Worm (Caenorhabditis elegans) whole organism, young adult: ENCODE data around the gene C03C10.2.

ENCODE experiments used
- C17E4.6 ChIP-seq: fragments of 200-800 bp; sonication (Bioruptor generic); IDR thresholded peaks from 2 replicates; pipeline ENCODE4 v1.3.6; 2022; ENCODE audit warnings: missing genetic modification reagents, missing genetic modification characterization, missing compliant biosample characterization
- D2030.7 ChIP-seq: fragments of 200-800 bp; sonication (Bioruptor generic); IDR thresholded peaks from 2 replicates; pipeline ENCODE4 v1.3.6; 2022; ENCODE audit warnings: missing genetic modification reagents, missing genetic modification characterization, missing compliant biosample characterization
- F33H1.4 ChIP-seq: fragments of 200-800 bp; sonication (Bioruptor generic); IDR thresholded peaks from 2 replicates; pipeline ENCODE4 v1.3.6; 2022; ENCODE audit warnings: missing genetic modification reagents, missing genetic modification characterization, missing compliant biosample characterization
- F37B4.10 ChIP-seq: fragments of 200-800 bp; sonication (Bioruptor generic); IDR thresholded peaks from 2 replicates; pipeline ENCODE4 v1.3.6; 2022; ENCODE audit warnings: missing genetic modification characterization, missing compliant biosample characterization
- K12H6.12 ChIP-seq: fragments of 200-800 bp; sonication (Bioruptor generic); optimal IDR thresholded peaks from 2 replicates; lab custom pipeline; 2018; ENCODE audit warnings: mild to moderate bottlenecking, missing genetic modification characterization, missing compliant biosample characterization
- Y53F4B.3 ChIP-seq: fragments of 200-800 bp; sonication (Bioruptor generic); IDR thresholded peaks from 2 replicates; pipeline ENCODE4 v1.3.6; 2022; ENCODE audit warnings: missing genetic modification reagents, missing genetic modification characterization, missing compliant biosample characterization
- athp-1 ChIP-seq: sonication (generic microtip); optimal IDR thresholded peaks from 2 replicates; lab custom pipeline; 2017; ENCODE audit warnings: mild to moderate bottlenecking, missing genetic modification characterization, missing compliant biosample characterization
- attf-3 ChIP-seq: fragments of 200-800 bp; sonication (Bioruptor generic); conservative IDR thresholded peaks from 2 replicates; pipeline ENCODE4 v1.3.6; 2022; ENCODE audit warnings: missing genetic modification reagents, missing genetic modification characterization, missing compliant biosample characterization
- attf-5 ChIP-seq: fragments of 200-800 bp; sonication (Bioruptor generic); optimal IDR thresholded peaks from 2 replicates; lab custom pipeline; 2018; ENCODE audit warnings: mild to moderate bottlenecking, missing genetic modification characterization, missing compliant biosample characterization
- ccch-3 ChIP-seq: fragments of 200-800 bp; sonication (Bioruptor generic); optimal IDR thresholded peaks from 2 replicates; lab custom pipeline; 2018; ENCODE audit warnings: mild to moderate bottlenecking, missing genetic modification characterization, missing compliant biosample characterization
- cebp-1 ChIP-seq, 2 experiments: fragments of 200-800 bp in 1 of 2; sonication (Bioruptor generic) in 1 of 2; sonication (generic microtip) in 1 of 2; IDR thresholded peaks in 1 of 2; optimal IDR thresholded peaks in 1 of 2; 2 replicates each; pipeline versions ENCODE4 v1.3.6 to Lab custom; 2017 to 2022; ENCODE audit warnings: missing compliant biosample characterization in 2 of 2, missing genetic modification characterization in 2 of 2, mild to moderate bottlenecking in 1 of 2, missing genetic modification reagents in 1 of 2, moderate library complexity in 1 of 2
- cebp-2 ChIP-seq: fragments of 200-800 bp; sonication (Bioruptor generic); IDR thresholded peaks from 2 replicates; pipeline ENCODE4 v1.3.6; 2022; ENCODE audit warnings: missing genetic modification characterization, missing compliant biosample characterization
- ceh-100 ChIP-seq: fragments of 200-800 bp; sonication (Bioruptor generic); IDR thresholded peaks from 2 replicates; pipeline ENCODE4 v1.3.6; 2022; ENCODE audit warnings: missing genetic modification reagents, missing genetic modification characterization, missing compliant biosample characterization
- ceh-40 ChIP-seq: fragments of 200-800 bp; sonication (Bioruptor generic); IDR thresholded peaks from 2 replicates; pipeline ENCODE4 v1.3.6; 2022; ENCODE audit warnings: missing genetic modification characterization, missing compliant biosample characterization
- chd-7 ChIP-seq: sonication (generic microtip); optimal IDR thresholded peaks from 2 replicates; lab custom pipeline; 2016; ENCODE audit warnings: mild to moderate bottlenecking, missing genetic modification characterization, moderate library complexity, missing compliant biosample characterization
- die-1 ChIP-seq: sonication (generic microtip); optimal IDR thresholded peaks from 2 replicates; lab custom pipeline; 2016; ENCODE audit warnings: missing genotype, mild to moderate bottlenecking, missing genetic modification characterization, missing compliant biosample characterization
- efl-1 ChIP-seq: fragments of 150-350 bp; optimal IDR thresholded peaks from 2 replicates; lab custom pipeline; 2014; ENCODE audit warnings: missing biosample characterization, missing genetic modification reagents, missing genetic modification characterization
- hmg-1.2 ChIP-seq: fragments of 200-800 bp; sonication (Bioruptor generic); IDR thresholded peaks from 2 replicates; pipeline ENCODE4 v1.3.6; 2022; ENCODE audit warnings: missing genetic modification reagents, missing genetic modification characterization, missing compliant biosample characterization
- lin-26 ChIP-seq: fragments of 200-800 bp; sonication (Bioruptor generic); IDR thresholded peaks from 2 replicates; pipeline ENCODE4 v1.3.6; 2022; ENCODE audit warnings: missing genetic modification reagents, missing genetic modification characterization, missing compliant biosample characterization
- lin-35 ChIP-seq, 3 experiments: fragments of 150-350 bp in 2 of 3; sonication (generic microtip) in 1 of 3; optimal IDR thresholded peaks; 2 replicates each; lab custom pipeline; 2014 to 2018; ENCODE audit warnings: missing biosample characterization in 3 of 3, missing genetic modification characterization in 3 of 3, missing genetic modification reagents in 3 of 3
- lin-54 ChIP-seq: fragments of 200-800 bp; sonication (Bioruptor generic); optimal IDR thresholded peaks from 2 replicates; lab custom pipeline; 2018; ENCODE audit warnings: mild to moderate bottlenecking, missing genetic modification characterization, missing compliant biosample characterization
- lsl-1 ChIP-seq: fragments of 200-800 bp; sonication (Bioruptor generic); optimal IDR thresholded peaks from 2 replicates; lab custom pipeline; 2018; ENCODE audit warnings: mild to moderate bottlenecking, missing genetic modification characterization, moderate library complexity, missing compliant biosample characterization
- madf-3 ChIP-seq: fragments of 200-800 bp; sonication (Bioruptor generic); IDR thresholded peaks from 2 replicates; pipeline ENCODE4 v1.3.6; 2022; ENCODE audit warnings: missing genetic modification reagents, missing genetic modification characterization, missing compliant biosample characterization
- mcd-1 ChIP-seq: fragments of 200-800 bp; sonication (Bioruptor generic); IDR thresholded peaks from 2 replicates; pipeline ENCODE4 v1.3.6; 2022; ENCODE audit warnings: missing genetic modification reagents, missing genetic modification characterization, missing compliant biosample characterization
- mel-28 ChIP-seq: sonication (generic microtip); optimal IDR thresholded peaks from 2 replicates; lab custom pipeline; 2016; ENCODE audit warnings: borderline replicate concordance, mild to moderate bottlenecking, missing genetic modification characterization, missing compliant biosample characterization
- nfya-1 ChIP-seq: sonication (generic microtip); optimal IDR thresholded peaks from 2 replicates; lab custom pipeline; 2017; ENCODE audit warnings: antibody characterized with exemption, missing compliant biosample characterization, missing genetic modification characterization, borderline replicate concordance; ENCODE audit not compliant: insufficient read depth
- nfya-2 ChIP-seq: fragments of 200-800 bp; sonication (Bioruptor generic); IDR thresholded peaks from 2 replicates; pipeline ENCODE4 v1.3.6; 2022; ENCODE audit warnings: missing genetic modification reagents, missing genetic modification characterization, missing compliant biosample characterization
- nfyb-1 ChIP-seq: fragments of 200-800 bp; sonication (Bioruptor generic); IDR thresholded peaks from 2 replicates; pipeline ENCODE4 v1.3.6; 2022; ENCODE audit warnings: missing genetic modification reagents, missing genetic modification characterization, missing compliant biosample characterization
- nhr-120 ChIP-seq: fragments of 200-800 bp; sonication (Bioruptor generic); IDR thresholded peaks from 2 replicates; pipeline ENCODE4 v1.3.6; 2022; ENCODE audit warnings: missing genetic modification characterization, missing compliant biosample characterization
- nhr-179 ChIP-seq: sonication (generic microtip); optimal IDR thresholded peaks from 2 replicates; lab custom pipeline; 2016; ENCODE audit warnings: mild to moderate bottlenecking, missing genetic modification characterization, missing compliant biosample characterization
- nhr-90 ChIP-seq: sonication (generic microtip); optimal IDR thresholded peaks from 2 replicates; lab custom pipeline; 2016; ENCODE audit warnings: missing genotype, mild to moderate bottlenecking, missing genetic modification characterization, missing compliant biosample characterization
- pbrm-1 ChIP-seq: fragments of 200-800 bp; sonication (Bioruptor generic); IDR thresholded peaks from 2 replicates; pipeline ENCODE4 v1.3.6; 2022; ENCODE audit warnings: missing genetic modification reagents, missing genetic modification characterization, missing compliant biosample characterization
- pha-4 ChIP-seq: fragments of 150-350 bp; sonication (generic microtip); optimal IDR thresholded peaks from 2 replicates; lab custom pipeline; 2014; ENCODE audit warnings: missing biosample characterization, missing genetic modification reagents, missing genetic modification characterization
- rpc-1 ChIP-seq, 2 experiments: fragments of 150-350 bp in 1 of 2; sonication (generic microtip) in 1 of 2; optimal IDR thresholded peaks; 2 replicates each; lab custom pipeline; 2014 to 2018; ENCODE audit warnings: missing biosample characterization in 1 of 2, missing genetic modification characterization in 1 of 2, missing genetic modification reagents in 1 of 2, missing genotype in 1 of 2
- snpc-3.4 ChIP-seq: sonication (generic microtip); optimal IDR thresholded peaks from 2 replicates; lab custom pipeline; 2017; ENCODE audit warnings: missing genetic modification characterization, mild to moderate bottlenecking, missing compliant biosample characterization, antibody characterized with exemption, moderate library complexity, missing genotype, missing genetic modification reagents
- tbp1 ChIP-seq: fragments of 200-800 bp; sonication (Bioruptor generic); optimal IDR thresholded peaks from 2 replicates; lab custom pipeline; 2018; ENCODE audit warnings: mild to moderate bottlenecking, missing genetic modification characterization, missing compliant biosample characterization
- xnd-1 ChIP-seq: sonication (generic microtip); optimal IDR thresholded peaks from 2 replicates; lab custom pipeline; 2016; ENCODE audit warnings: missing genotype, missing genetic modification reagents, missing genetic modification characterization, missing compliant biosample characterization
- zfh-2 ChIP-seq: fragments of 200-800 bp; sonication (Bioruptor generic); conservative IDR thresholded peaks from 2 replicates; pipeline ENCODE4 v1.3.6; 2022; ENCODE audit warnings: missing genetic modification reagents, missing genetic modification characterization, missing compliant biosample characterization
- ztf-18 ChIP-seq: sonication (generic microtip); optimal IDR thresholded peaks from 2 replicates; lab custom pipeline; 2016; ENCODE audit warnings: missing genotype, mild to moderate bottlenecking, missing genetic modification characterization, missing compliant biosample characterization
- ztf-25 ChIP-seq: fragments of 200-800 bp; sonication (Bioruptor generic); IDR thresholded peaks from 2 replicates; pipeline ENCODE4 v1.3.6; 2022; ENCODE audit warnings: missing genetic modification reagents, missing genetic modification characterization, missing compliant biosample characterization

C03C10.2 gene

DNA sequence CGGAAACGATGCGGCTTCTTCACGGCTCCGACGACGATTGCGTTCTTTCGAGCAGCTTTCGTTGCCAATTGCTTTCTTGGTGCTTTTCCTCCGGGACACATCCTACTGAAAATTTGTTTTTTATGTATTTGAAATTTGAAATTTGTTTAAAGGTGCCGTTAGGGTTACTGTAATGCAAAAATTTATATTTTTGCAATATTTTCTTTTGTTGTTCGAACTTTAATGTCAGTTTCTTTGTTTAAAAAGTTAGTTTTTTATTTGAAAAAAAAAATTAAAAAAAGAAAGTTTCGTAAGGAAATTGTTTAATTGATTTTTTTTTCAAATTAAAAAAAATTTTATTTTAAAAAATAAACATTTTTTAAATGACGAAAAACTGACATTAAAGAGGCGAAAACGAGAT is 32.2 kb upstream of the C03C10.2 start, which contains the start of gene his-69:
his-69 (minus strand) TSS at position 101 of the 400 bp plus-strand sequence.
- no peak for TF ChIP-seq efl-1
- TF ChIP-seq lin-54 (GFP tag; lab: Kevin White, UChicago) = no peak
- no peak for TF ChIP-seq nhr-120 (GFP tag; lab: Robert Waterston, UW)
- no peak for TF ChIP-seq athp-1 (tag; lab: Kevin White, UChicago)
- TF ChIP-seq nfya-2 (GFP tag; lab: Robert Waterston, UW) = no peak
- no peak for TF ChIP-seq cebp-2 (GFP tag; lab: Robert Waterston, UW)
- no peak for TF ChIP-seq nfyb-1 (GFP tag; lab: Robert Waterston, UW)
- TF ChIP-seq nfya-1 (tag; lab: Kevin White, UChicago) = no peak
- no peak for TF ChIP-seq ceh-40
- no peak for TF ChIP-seq hmg-1.2 (GFP tag; lab: Robert Waterston, UW)
- no peak for TF ChIP-seq C17E4.6 (GFP tag; lab: Robert Waterston, UW)
- no peak for TF ChIP-seq ccch-3 (GFP tag; lab: Kevin White, UChicago)
- no peak for TF ChIP-seq nhr-90 (tag; lab: Kevin White, UChicago)
- TF ChIP-seq nhr-179 (tag; lab: Kevin White, UChicago) = no peak
- no peak for TF ChIP-seq mel-28 (tag; lab: Kevin White, UChicago)
- no peak for TF ChIP-seq lin-26 (GFP tag; lab: Robert Waterston, UW)
- TF ChIP-seq, all 124 proteins: peak for 0

DNA sequence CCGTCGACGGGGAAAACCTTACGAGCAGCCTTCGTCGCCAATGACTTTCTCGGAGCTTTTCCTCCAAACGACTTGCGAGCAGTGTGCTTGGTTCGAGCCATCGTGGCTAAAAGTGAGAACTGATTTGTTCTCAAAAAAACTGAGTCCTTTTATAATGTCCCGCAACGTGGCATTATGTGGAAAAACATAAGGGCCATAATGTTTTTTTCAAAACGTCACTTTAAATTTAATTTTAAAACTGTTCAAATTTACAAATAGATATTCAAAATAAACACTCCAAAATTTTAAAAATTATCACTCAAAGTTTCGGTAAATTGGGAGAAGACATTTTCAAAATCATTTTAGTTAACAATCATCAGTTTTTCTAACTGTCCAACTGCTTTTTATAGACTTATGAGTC is 30.9 kb upstream of the C03C10.2 start, which contains the start of gene his-70:
his-70 (minus strand) TSS at position 101 of the 400 bp plus-strand sequence.
- TF ChIP-seq K12H6.12 (tag; lab: Kevin White, UChicago) (no peak), pbrm-1 (GFP tag; lab: Robert Waterston, UW) (no peak)
- TF ChIP-seq, all 124 proteins: peak for 0

DNA sequence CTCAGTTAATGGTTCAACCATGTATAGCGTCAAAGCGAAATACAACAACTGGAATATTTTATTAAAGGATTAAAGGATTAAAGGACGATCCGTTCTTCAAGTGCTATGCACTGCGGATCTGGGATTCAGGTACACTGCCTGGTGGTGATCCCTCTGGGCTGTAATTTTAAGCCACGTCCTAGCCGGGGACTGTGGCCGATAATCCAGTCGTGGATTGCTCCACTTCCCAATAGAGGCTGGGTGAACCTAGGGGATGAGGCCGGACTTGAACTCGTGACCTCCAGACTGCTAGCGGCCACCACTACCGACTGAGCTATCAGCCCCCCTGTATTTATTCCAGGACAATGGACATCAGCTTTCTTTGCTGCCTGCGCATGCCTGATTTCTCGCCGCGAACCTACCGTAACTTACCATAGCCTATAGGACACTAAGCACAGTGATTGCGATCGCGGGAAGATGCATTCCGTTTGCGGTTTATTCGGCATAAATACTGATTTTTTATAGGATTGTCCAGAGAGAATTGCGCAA is 30.0 kb upstream of the C03C10.2 start:
- TF ChIP-seq zfh-2 (GFP tag; lab: Robert Waterston, UW) (0 out of 2 replicates have a peak, but pooled peaks have one; percentile 20), tbp1 (GFP tag; lab: Kevin White, UChicago) (peak; percentile 69), cebp-2 (GFP tag; lab: Robert Waterston, UW) (0 out of 2 replicates have a peak, but pooled peaks have one; percentile 75), madf-3 (GFP tag; lab: Robert Waterston, UW) (0 out of 2 replicates have a peak, but pooled peaks have one; percentile 4), ztf-18 (tag; lab: Kevin White, UChicago) (peak; percentile 6), D2030.7 (GFP tag; lab: Robert Waterston, UW) (peak; percentile 43), rpc-1 (optimal IDR thresholded peaks at IDR 0.05; lab: Kevin White, UChicago) (peak; percentile 37), rpc-1 (tag; optimal IDR thresholded peaks at IDR 0.05; lab: Kevin White, UChicago) (peak; percentile 65), lin-26 (GFP tag; lab: Robert Waterston, UW) (peak; percentile 54; the same call in 1 of the 2 replicates), F33H1.4 (GFP tag; lab: Robert Waterston, UW) (0 out of 2 replicates have a peak, but pooled peaks have one; percentile 13)

DNA sequence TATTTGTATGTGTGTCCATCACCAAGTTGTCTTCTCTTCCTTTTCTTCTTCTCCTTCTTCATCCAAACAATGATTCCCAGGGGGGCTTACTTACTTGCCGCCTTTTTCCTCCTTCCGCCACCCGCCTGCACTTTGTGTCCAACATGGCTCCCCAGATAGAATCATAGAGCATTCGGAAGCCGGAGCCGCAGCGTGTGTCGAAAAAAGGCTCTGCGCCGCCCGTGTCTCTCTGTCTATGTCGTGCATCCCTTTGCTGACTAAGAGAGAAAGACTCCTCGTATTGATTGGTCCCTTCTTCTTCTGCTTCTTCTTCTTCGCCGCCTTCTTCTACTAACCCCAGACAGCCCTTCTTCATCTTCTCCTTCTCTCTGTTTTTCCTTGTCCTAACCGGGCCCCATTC is 27.1 kb upstream of the C03C10.2 start:
- TF ChIP-seq F37B4.10 (GFP tag; lab: Robert Waterston, UW) = no peak
- TF ChIP-seq lsl-1 = no peak
- no peak for TF ChIP-seq tbp1 (GFP tag; lab: Kevin White, UChicago)
- TF ChIP-seq zfh-2 (GFP tag; lab: Robert Waterston, UW) = peak; percentile 94
- TF ChIP-seq lin-35 (GFP tag; optimal IDR thresholded peaks at IDR 0.05; lab: Kevin White, UChicago) = no peak
- no peak for TF ChIP-seq ceh-100 (GFP tag; lab: Robert Waterston, UW)
- no peak for TF ChIP-seq chd-7
- TF ChIP-seq cebp-1 (GFP tag; IDR thresholded peaks at IDR 0.05; lab: Robert Waterston, UW) = no peak
- TF ChIP-seq cebp-1 (tag; optimal IDR thresholded peaks at IDR 0.05; lab: Kevin White, UChicago) = peak; percentile 38
- no peak for TF ChIP-seq die-1
- peak; percentile 33 for TF ChIP-seq K12H6.12 (tag; lab: Kevin White, UChicago)
- peak; percentile 13 for TF ChIP-seq attf-5 (GFP tag; lab: Kevin White, UChicago)
- TF ChIP-seq pha-4 (tag; lab: Kevin White, UChicago) = no peak
- TF ChIP-seq lin-26 (GFP tag; lab: Robert Waterston, UW) = no peak
- TF ChIP-seq ztf-18 (tag; lab: Kevin White, UChicago) = peak; percentile 1
- TF ChIP-seq hmg-1.2 (GFP tag; lab: Robert Waterston, UW) = no peak; the same call in 1 of the 2 replicates
- TF ChIP-seq xnd-1 (tag; lab: Kevin White, UChicago) = no peak
- 0 out of 2 replicates have a peak, but pooled peaks have one; percentile 38 for TF ChIP-seq mcd-1 (GFP tag; lab: Robert Waterston, UW)
- TF ChIP-seq C17E4.6 (GFP tag; lab: Robert Waterston, UW) = no peak
- no peak for TF ChIP-seq Y53F4B.3 (GFP tag; lab: Robert Waterston, UW)
- 0 out of 2 replicates have a peak, but pooled peaks have one; percentile 16 for TF ChIP-seq attf-3 (GFP tag; lab: Robert Waterston, UW)
- 0 out of 2 replicates have a peak, but pooled peaks have one; percentile 34 for TF ChIP-seq ztf-25 (GFP tag; lab: Robert Waterston, UW)
- no peak for TF ChIP-seq snpc-3.4 (tag; lab: Kevin White, UChicago)
